Fruit fly (Drosophila melanogaster): Measurements from ENCODE around the gene Ork1.

The Ork1 gene

dm6 chrX:10848565-10848964 is 42.5 kb downstream of the Ork1 start, which contains the start of gene CG2202:
CG2202 (plus strand) TSS chrX:10848757.
- TF ChIP-seq wor (GFP tag; IDR thresholded peaks at IDR 0.05): no peak
- no peak for TF ChIP-seq ind (GFP tag; optimal IDR thresholded peaks at IDR 0.05)
- TF ChIP-seq pzg (GFP tag; optimal IDR thresholded peaks at IDR 0.05): peak; percentile 59
- TF ChIP-seq Dfd (GFP tag; optimal IDR thresholded peaks at IDR 0.05): no peak
- peak; percentile 25 for TF ChIP-seq CG10267 (tag; optimal IDR thresholded peaks at IDR 0.05)
- no peak for TF ChIP-seq ken (GFP tag; IDR thresholded peaks at IDR 0.05)
- peak; percentile 23 for TF ChIP-seq CG30020 (tag; optimal IDR thresholded peaks at IDR 0.05)
- peak; percentile 59; the same call in 1 of the 2 replicates for TF ChIP-seq sna (GFP tag; IDR thresholded peaks at IDR 0.05; ENCODE audit: partially characterized antibody)
- TF ChIP-seq repo (GFP tag; optimal IDR thresholded peaks at IDR 0.05): no peak
- no peak for TF ChIP-seq dmrt11E (tag; optimal IDR thresholded peaks at IDR 0.05)
- TF ChIP-seq ac (GFP tag; optimal IDR thresholded peaks at IDR 0.05): no peak
- no peak for TF ChIP-seq CG10209 (GFP tag; optimal IDR thresholded peaks at IDR 0.05)
- TF ChIP-seq CG12659 (GFP tag; optimal IDR thresholded peaks at IDR 0.05): peak; percentile 29
- no peak for TF ChIP-seq Dip2 (GFP tag; IDR thresholded peaks at IDR 0.05)
- TF ChIP-seq hb (GFP tag; IDR thresholded peaks at IDR 0.05; ENCODE audit: partially characterized antibody): peak; percentile 50; the same call in 1 of the 3 replicates
- TF ChIP-seq knrl (GFP tag; IDR thresholded peaks at IDR 0.05; ENCODE audit: partially characterized antibody): peak; percentile 74
- TF ChIP-seq CG7963 (GFP tag; IDR thresholded peaks at IDR 0.05; ENCODE audit: partially characterized antibody): peak; percentile 64; the same call in 1 of the 3 replicates
- TF ChIP-seq dmrt99B (tag; optimal IDR thresholded peaks at IDR 0.05): no peak
- no peak for TF ChIP-seq CG4404 (GFP tag; IDR thresholded peaks at IDR 0.05)
- TF ChIP-seq vnd (GFP tag; IDR thresholded peaks at IDR 0.05; ENCODE audit: partially characterized antibody): peak; percentile 69
- TF ChIP-seq h (optimal IDR thresholded peaks at IDR 0.05): no peak
- TF ChIP-seq luna (GFP tag; optimal IDR thresholded peaks at IDR 0.05): no peak
- no peak for TF ChIP-seq Mes4 (GFP tag; optimal IDR thresholded peaks at IDR 0.05)
- no peak for TF ChIP-seq CHES-1-like (GFP tag; optimal IDR thresholded peaks at IDR 0.05)
- TF ChIP-seq Sry-δ (GFP tag; optimal IDR thresholded peaks at IDR 0.05): peak; percentile 57
- no peak for TF ChIP-seq fd102C (GFP tag; optimal IDR thresholded peaks at IDR 0.05)
- TF ChIP-seq CG6175 (GFP tag; IDR thresholded peaks at IDR 0.05): no peak
- TF ChIP-seq pros (GFP tag; optimal IDR thresholded peaks at IDR 0.05): no peak
- peak; percentile 78 for TF ChIP-seq Ets65A (GFP tag)
- TF ChIP-seq CG2116 (GFP tag; optimal IDR thresholded peaks at IDR 0.05): peak; percentile 97
- no peak for TF ChIP-seq eyg (GFP tag; optimal IDR thresholded peaks at IDR 0.05)
- no peak for TF ChIP-seq otp (GFP tag; IDR thresholded peaks at IDR 0.05)
- TF ChIP-seq CG16813 (GFP tag; IDR thresholded peaks at IDR 0.05; ENCODE audit: partially characterized antibody): peak; percentile 80
- TF ChIP-seq usp (GFP tag; optimal IDR thresholded peaks at IDR 0.05): no peak
- no peak for TF ChIP-seq Adf1 (GFP tag; IDR thresholded peaks at IDR 0.05)
- peak; percentile 71 for TF ChIP-seq CG4617 (GFP tag; optimal IDR thresholded peaks at IDR 0.05; ENCODE audit: borderline replicate concordance)
- TF ChIP-seq Nf-YC (tag; optimal IDR thresholded peaks at IDR 0.05): no peak
- no peak for TF ChIP-seq CG8089 (GFP tag; optimal IDR thresholded peaks at IDR 0.05)
- TF ChIP-seq CG7357 (GFP tag; IDR thresholded peaks at IDR 0.05): no peak
- TF ChIP-seq CG34224 (GFP tag; IDR thresholded peaks at IDR 0.05; ENCODE audit: partially characterized antibody): peak; percentile 62
- peak; percentile 62; the same call in 2 of the 3 replicates for TF ChIP-seq row (GFP tag; IDR thresholded peaks at IDR 0.05)
- TF ChIP-seq lov (optimal IDR thresholded peaks at IDR 0.05): no peak
- TF ChIP-seq lov (GFP tag; IDR thresholded peaks at IDR 0.05): no peak
- no peak for TF ChIP-seq maf-S (GFP tag; optimal IDR thresholded peaks at IDR 0.05)
- peak; percentile 39 for TF ChIP-seq YL-1 (GFP tag; optimal IDR thresholded peaks at IDR 0.05)
- no peak for TF ChIP-seq HmgZ (tag; optimal IDR thresholded peaks at IDR 0.05)
- TF ChIP-seq nau (GFP tag; optimal IDR thresholded peaks at IDR 0.05): no peak
- TF ChIP-seq CG13123 (GFP tag; optimal IDR thresholded peaks at IDR 0.05): no peak
- no peak for TF ChIP-seq btn (GFP tag; optimal IDR thresholded peaks at IDR 0.05)
- TF ChIP-seq CG17802 (tag; optimal IDR thresholded peaks at IDR 0.05): no peak
- no peak for TF ChIP-seq gce (GFP tag; IDR thresholded peaks at IDR 0.05)
- no peak for TF ChIP-seq Sox102F (GFP tag; optimal IDR thresholded peaks at IDR 0.05)

Data from whole organism, embryonic.